Worm (Caenorhabditis elegans) whole organism, midembryonic: ENCODE measurements around the gene ace-3.

Experiments
- T22C8.4 ChIP-seq: fragments of 200-800 bp; sonication (Bioruptor generic); IDR thresholded peaks from 2 replicates; pipeline ENCODE4 v1.3.6; 2022; ENCODE audit warnings: missing genetic modification characterization, missing compliant biosample characterization
- cog-1 ChIP-seq: sonication (generic microtip); optimal IDR thresholded peaks from 2 replicates; lab custom pipeline; 2016; ENCODE audit warnings: missing genetic modification characterization, missing compliant biosample characterization
- flt-1 ChIP-seq: fragments of 200-800 bp; sonication (Bioruptor generic); IDR thresholded peaks from 2 replicates; pipeline ENCODE4 v1.3.6; 2022; ENCODE audit warnings: missing genetic modification characterization, missing compliant biosample characterization
- klf-2 ChIP-seq: fragments of 200-800 bp; sonication (Bioruptor generic); conservative IDR thresholded peaks from 2 replicates; pipeline ENCODE4 v1.3.6; 2022; ENCODE audit warnings: missing genetic modification reagents, missing genetic modification characterization, missing compliant biosample characterization
- med-1 ChIP-seq: sonication (generic microtip); optimal IDR thresholded peaks from 2 replicates; lab custom pipeline; 2017; ENCODE audit warnings: missing genetic modification characterization, mild to moderate bottlenecking, missing compliant biosample characterization, antibody characterized with exemption, missing genetic modification reagents; ENCODE audit not compliant: insufficient read depth
- ref-1 ChIP-seq: fragments of 200-800 bp; sonication (Bioruptor generic); conservative IDR thresholded peaks from 2 replicates; pipeline ENCODE4 v1.3.6; 2022; ENCODE audit warnings: missing genetic modification reagents, missing genetic modification characterization, missing compliant biosample characterization
- tab-1 ChIP-seq: fragments of 200-800 bp; sonication (Bioruptor generic); IDR thresholded peaks from 2 replicates; pipeline ENCODE4 v1.3.6; 2022; ENCODE audit warnings: missing genetic modification characterization, missing compliant biosample characterization
- ztf-23 ChIP-seq: fragments of 200-800 bp; sonication (Bioruptor generic); IDR thresholded peaks from 2 replicates; pipeline ENCODE4 v1.3.6; 2022; ENCODE audit warnings: missing genetic modification reagents, missing genetic modification characterization, missing compliant biosample characterization
- ztf-29 ChIP-seq: fragments of 200-800 bp; sonication (Bioruptor generic); IDR thresholded peaks from 2 replicates; pipeline ENCODE4 v1.3.6; 2022; ENCODE audit warnings: missing genetic modification reagents, missing genetic modification characterization, missing compliant biosample characterization

DNA sequence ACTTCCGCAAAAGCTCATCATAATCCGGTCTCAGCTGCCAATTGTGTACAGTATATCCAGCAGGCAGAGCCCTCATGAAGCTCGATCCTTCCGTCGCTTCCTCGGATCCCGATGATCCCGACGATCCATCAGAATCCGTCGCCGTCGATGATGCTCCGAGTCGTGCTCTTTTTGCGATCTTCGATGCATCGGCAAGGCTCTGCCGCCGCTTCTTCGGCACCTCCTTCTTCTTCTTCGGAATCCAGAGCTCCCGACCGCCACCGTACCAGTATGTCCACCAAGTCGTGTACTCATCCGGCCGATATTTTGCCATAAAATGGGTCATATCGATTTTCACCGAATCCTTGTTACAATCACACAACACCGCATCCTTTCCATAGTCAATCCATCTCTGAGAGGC lies 34.5 kb downstream of the ace-3 start:
- no peak for TF ChIP-seq flt-1 (GFP tag; lab: Robert Waterston, UW)
- TF ChIP-seq klf-2, result no peak
- no peak for TF ChIP-seq ref-1 (GFP tag; lab: Robert Waterston, UW)
- no peak for TF ChIP-seq tab-1 (GFP tag; lab: Robert Waterston, UW)
- no peak for TF ChIP-seq ztf-29 (GFP tag; lab: Robert Waterston, UW)
- no peak for TF ChIP-seq T22C8.4
- TF ChIP-seq ztf-23, result no peak
- no peak for TF ChIP-seq cog-1
- no peak for TF ChIP-seq med-1 (GFP tag; lab: Kevin White, UChicago)
